Worm (Caenorhabditis elegans): ENCODE measurements around the gene shpk-1.

shpk-1 gene

DNA sequence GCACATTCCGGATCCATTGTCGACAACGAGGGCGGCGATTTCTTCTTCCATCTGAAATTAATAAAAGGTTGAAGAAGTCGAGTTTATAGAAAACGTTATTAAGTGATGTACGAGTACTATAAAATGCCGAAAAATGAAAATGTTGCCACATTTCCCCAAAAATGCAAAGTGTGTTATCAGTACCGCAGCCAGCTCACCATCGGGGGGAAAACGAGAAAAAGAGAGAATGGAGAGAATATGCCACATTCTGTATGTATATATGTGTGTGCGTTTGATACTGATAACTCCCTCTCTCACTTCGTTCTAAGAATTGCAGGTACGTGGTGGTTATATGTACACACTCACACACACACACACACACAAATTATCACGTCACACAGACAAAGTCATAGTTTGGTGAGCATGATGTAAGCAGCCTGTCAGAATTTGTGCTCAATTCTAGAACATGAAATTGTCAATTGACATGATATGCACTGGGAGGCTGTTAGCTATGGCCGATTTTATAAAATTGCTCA lies 1.7 kb upstream of the shpk-1 start, which contains the start of gene act-5 (continued):
- TF ChIP-seq egl-13 (tag; optimal IDR thresholded peaks at IDR 0.05) (no peak), unc-86 (tag; optimal IDR thresholded peaks at IDR 0.05) (no peak), nhr-77 (tag; optimal IDR thresholded peaks at IDR 0.05) (no peak), C04F5.9 (tag; optimal IDR thresholded peaks at IDR 0.05) (no peak), hlh-17 (GFP tag; optimal IDR thresholded peaks at IDR 0.05; ENCODE audit: borderline replicate concordance) (no peak), isw-1 (GFP tag; IDR thresholded peaks at IDR 0.05) (no peak), fkh-10 (GFP tag; optimal IDR thresholded peaks at IDR 0.05) (no peak), nhr-71 (tag; optimal IDR thresholded peaks at IDR 0.05) (peak; percentile 26), dsc-1 (tag; optimal IDR thresholded peaks at IDR 0.05) (no peak), mef-2 (tag; optimal IDR thresholded peaks at IDR 0.05) (no peak), jun-1 (tag; optimal IDR thresholded peaks at IDR 0.05) (peak; percentile 17), irx-1 (tag; optimal IDR thresholded peaks at IDR 0.05) (no peak), lsy-2 (tag; optimal IDR thresholded peaks at IDR 0.05) (no peak), nhr-84 (tag; optimal IDR thresholded peaks at IDR 0.05) (no peak), nhr-90 (tag; optimal IDR thresholded peaks at IDR 0.05; ENCODE audit: poor library complexity) (peak; percentile 30), nhr-28 (tag; optimal IDR thresholded peaks at IDR 0.05) (no peak), ceh-90 (tag; optimal IDR thresholded peaks at IDR 0.05) (no peak), lin-39 (tag; optimal IDR thresholded peaks at IDR 0.05) (no peak), skn-1 (tag; optimal IDR thresholded peaks at IDR 0.05) (no peak), sox-4 (tag; optimal IDR thresholded peaks at IDR 0.05) (no peak), lin-35 (GFP tag; optimal IDR thresholded peaks at IDR 0.05) (peak in 1 of 2 experiments; percentile 71), lin-13 (GFP tag; optimal IDR thresholded peaks at IDR 0.05) (no peak), elt-3 (tag; optimal IDR thresholded peaks at IDR 0.05) (no peak), nhr-19 (GFP tag; conservative IDR thresholded peaks at IDR 0.05) (no peak), blmp-1 (tag; optimal IDR thresholded peaks at IDR 0.05) (no peak), zip-4 (GFP tag; optimal IDR thresholded peaks at IDR 0.05) (no peak), unc-98 (GFP tag; IDR thresholded peaks at IDR 0.05) (no peak), efl-3 (GFP tag; optimal IDR thresholded peaks at IDR 0.05) (no peak), ceh-63 (GFP tag; optimal IDR thresholded peaks at IDR 0.05) (no peak), nhr-20 (tag; optimal IDR thresholded peaks at IDR 0.05) (no peak), C16A3.4 (tag; optimal IDR thresholded peaks at IDR 0.05) (no peak), snu-23 (GFP tag; optimal IDR thresholded peaks at IDR 0.05) (no peak), pag-3 (tag; optimal IDR thresholded peaks at IDR 0.05; ENCODE audit: borderline replicate concordance, insufficient read depth) (no peak), C34B4.2 (tag; optimal IDR thresholded peaks at IDR 0.05) (no peak), alr-1 (tag; optimal IDR thresholded peaks at IDR 0.05; ENCODE audit: borderline replicate concordance) (no peak), ama-1 (optimal IDR thresholded peaks at IDR 0.05) (no peak), aha-1 (tag; optimal IDR thresholded peaks at IDR 0.05) (no peak), ceh-8 (GFP tag; optimal IDR thresholded peaks at IDR 0.05) (no peak), ets-5 (GFP tag; IDR thresholded peaks at IDR 0.05) (no peak), ceh-82 (tag; optimal IDR thresholded peaks at IDR 0.05) (no peak), vab-15 (tag; optimal IDR thresholded peaks at IDR 0.05) (no peak), snpc-4 (tag; optimal IDR thresholded peaks at IDR 0.05) (no peak), nhr-76 (tag; optimal IDR thresholded peaks at IDR 0.05) (no peak)

DNA sequence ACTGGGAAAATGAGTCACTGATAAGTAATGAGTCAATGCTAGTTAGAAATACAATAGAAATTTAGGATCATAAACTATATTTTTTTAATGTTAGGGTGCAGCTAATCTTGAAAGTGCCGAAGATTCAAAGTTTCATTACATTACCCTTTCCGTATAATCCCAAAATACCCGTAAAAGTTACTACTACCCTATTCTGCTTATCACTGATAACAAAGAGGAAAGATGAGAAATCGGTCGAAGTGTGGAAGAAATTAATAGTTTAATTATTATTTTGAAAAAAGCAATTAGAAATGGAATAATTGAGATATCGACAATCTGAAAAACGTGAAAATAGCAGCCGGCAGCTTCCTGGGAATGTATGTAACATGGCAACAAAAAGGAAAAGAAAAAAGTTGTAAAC lies 955 bp upstream of the shpk-1 start:
- no peak for TF ChIP-seq lin-39 (tag; optimal IDR thresholded peaks at IDR 0.05)
- no peak for TF ChIP-seq isw-1 (GFP tag; IDR thresholded peaks at IDR 0.05)
